Worm (Caenorhabditis elegans) whole organism, early embryonic: Measurements from ENCODE around the gene K08H2.5.

Experiments used
- B0310.2 ChIP-seq: sonication (generic microtip); optimal IDR thresholded peaks from 2 replicates; lab custom pipeline; 2016; ENCODE audit warnings: mild to moderate bottlenecking, missing genetic modification characterization, missing compliant biosample characterization
- ama-1 ChIP-seq: fragments of 150-350 bp; optimal IDR thresholded peaks from 2 replicates; lab custom pipeline; 2014
- ceh-13 ChIP-seq: fragments of 200-800 bp; sonication (Bioruptor generic); optimal IDR thresholded peaks from 2 replicates; lab custom pipeline; 2018; ENCODE audit warnings: mild to moderate bottlenecking, missing genetic modification characterization, missing compliant biosample characterization
- hmbx-1 ChIP-seq: sonication (generic microtip); optimal IDR thresholded peaks from 2 replicates; lab custom pipeline; 2016; ENCODE audit warnings: mild to moderate bottlenecking, missing genetic modification characterization, missing compliant biosample characterization
- scrt-1 ChIP-seq: fragments of 200-800 bp; sonication (Bioruptor generic); IDR thresholded peaks from 2 replicates; pipeline ENCODE4 v1.3.6; 2022; ENCODE audit warnings: missing genetic modification characterization, missing compliant biosample characterization
- sea-1 ChIP-seq: fragments of 200-800 bp; sonication (Bioruptor generic); conservative IDR thresholded peaks from 2 replicates; pipeline ENCODE4 v1.3.6; 2022; ENCODE audit warnings: missing genetic modification characterization, missing compliant biosample characterization

ce11 chrX:13269586-13269985 is 27.5 kb upstream of the K08H2.5 start, which contains the start of gene cyp-14A2:
- TF ChIP-seq ama-1 (lab: Kevin White, UChicago) (no peak), ceh-13 (no peak), sea-1 (GFP tag; lab: Robert Waterston, UW) (no peak), B0310.2 (tag; lab: Kevin White, UChicago) (no peak), hmbx-1 (tag; lab: Kevin White, UChicago) (no peak), scrt-1 (GFP tag; lab: Robert Waterston, UW) (no peak)
